Worm (Caenorhabditis elegans) whole organism, midembryonic: ENCODE results near the gene W02B12.1.

ENCODE experiments used
- flt-1 ChIP-seq: fragments of 200-800 bp; sonication (Bioruptor generic); IDR thresholded peaks from 2 replicates; pipeline ENCODE4 v1.3.6; 2022; ENCODE audit warnings: missing genetic modification characterization, missing compliant biosample characterization
- med-1 ChIP-seq: sonication (generic microtip); optimal IDR thresholded peaks from 2 replicates; lab custom pipeline; 2017; ENCODE audit warnings: missing genetic modification characterization, mild to moderate bottlenecking, missing compliant biosample characterization, antibody characterized with exemption, missing genetic modification reagents; ENCODE audit not compliant: insufficient read depth

ce11 chrII:11487999-11488398, 39.2 kb downstream of the W02B12.1 start, which contains the start of gene B0334.13:
- no peak for TF ChIP-seq flt-1
- TF ChIP-seq med-1 (GFP tag; lab: Kevin White, UChicago): no peak
